Worm (Caenorhabditis elegans): ENCODE results near the gene Y17G9B.2.
"Not testable (repeated sequence)": the region's sequence is repeated elsewhere in the genome, so short reads cannot be mapped to it uniquely, and the experiment has no call there.

ce11 chrIV:4720522-4720921, 43.4 kb upstream of the Y17G9B.2 start:
- TF ChIP-seq unc-39 (tag; optimal IDR thresholded peaks at IDR 0.05); lin-39 (tag; optimal IDR thresholded peaks at IDR 0.05); ama-1 (optimal IDR thresholded peaks at IDR 0.05); pha-4 (tag; optimal IDR thresholded peaks at IDR 0.05); nhr-237 (tag; optimal IDR thresholded peaks at IDR 0.05); aly-2 (tag; optimal IDR thresholded peaks at IDR 0.05); elt-3 (tag; optimal IDR thresholded peaks at IDR 0.05); fkh-10 (GFP tag; optimal IDR thresholded peaks at IDR 0.05); skn-1 (tag; optimal IDR thresholded peaks at IDR 0.05): not testable (repeated sequence)
